Fruit fly (Drosophila melanogaster) whole organism, embryonic: Measurements from ENCODE around the gene Jhbp11.

Source experiments
- CG10543 ChIP-seq: fragments of 200-800 bp; sonication (Bioruptor generic); optimal IDR thresholded peaks from 3 replicates; lab custom pipeline; 2017; ENCODE audit warnings: missing biosample characterization, mild to moderate bottlenecking, missing genetic modification characterization, moderate library complexity
- CG13624 ChIP-seq: fragments of 200-800 bp; sonication (Bioruptor generic); optimal IDR thresholded peaks from 2 replicates; lab custom pipeline; 2016; ENCODE audit warnings: missing biosample characterization, missing genetic modification characterization
- CG14014 ChIP-seq: fragments of 200-800 bp; sonication (Bioruptor generic); IDR thresholded peaks from 2 replicates; pipeline ENCODE4 v1.3.6; 2022; ENCODE audit warnings: missing biosample characterization, missing genetic modification characterization
- CG14050 ChIP-seq: fragments of 200-800 bp; sonication (Bioruptor generic); IDR thresholded peaks from 3 replicates; pipeline ENCODE4 v1.3.6; 2022; ENCODE audit warnings: missing biosample characterization, missing genetic modification characterization
- CG18599 ChIP-seq: fragments of 200-800 bp; sonication (Bioruptor generic); optimal IDR thresholded peaks from 3 replicates; lab custom pipeline; 2017; ENCODE audit warnings: missing biosample characterization, missing genetic modification characterization, mild to moderate bottlenecking, moderate library complexity, missing genetic modification reagents
- CG31224 ChIP-seq: fragments of 200-800 bp; sonication (Bioruptor generic); IDR thresholded peaks from 2 replicates; pipeline ENCODE4 v1.3.6; 2022; ENCODE audit warnings: missing biosample characterization, missing genetic modification characterization
- CG3163 ChIP-seq: fragments of 200-800 bp; sonication (Bioruptor generic); optimal IDR thresholded peaks from 3 replicates; lab custom pipeline; 2016; ENCODE audit warnings: missing biosample characterization, missing genetic modification characterization
- CG32772 ChIP-seq: fragments of 200-800 bp; sonication (Bioruptor generic); IDR thresholded peaks from 2 replicates; pipeline ENCODE4 v1.3.6; 2022; ENCODE audit warnings: missing biosample characterization, missing genetic modification characterization
- CG3281 ChIP-seq: fragments of 200-800 bp; sonication (Bioruptor generic); optimal IDR thresholded peaks from 3 replicates; lab custom pipeline; 2017; ENCODE audit warnings: missing biosample characterization, mild to moderate bottlenecking, missing genetic modification characterization
- CG34422 ChIP-seq: fragments of 200-800 bp; sonication (Bioruptor generic); IDR thresholded peaks from 3 replicates; pipeline ENCODE4 v1.3.6; 2022; ENCODE audit warnings: missing biosample characterization, missing genetic modification characterization
- CG4404 ChIP-seq: fragments of 200-800 bp; sonication (Bioruptor generic); IDR thresholded peaks from 2 replicates; pipeline ENCODE4 v1.3.6; 2022; ENCODE audit warnings: missing biosample characterization, missing genetic modification characterization
- CG4424 ChIP-seq: fragments of 200-800 bp; sonication (Bioruptor generic); optimal IDR thresholded peaks from 3 replicates; lab custom pipeline; 2016; ENCODE audit warnings: missing biosample characterization, missing genetic modification characterization
- CG6175 ChIP-seq: fragments of 200-800 bp; sonication (Bioruptor generic); IDR thresholded peaks from 3 replicates; pipeline ENCODE4 v1.3.6; 2022; ENCODE audit warnings: missing biosample characterization, missing genetic modification characterization
- CG6689 ChIP-seq: fragments of 200-800 bp; sonication (Bioruptor generic); IDR thresholded peaks from 2 replicates; pipeline ENCODE4 v1.3.6; 2022; ENCODE audit warnings: missing biosample characterization, missing genetic modification characterization
- CG8290 ChIP-seq, 3 experiments: fragments of 200-800 bp; sonication (Bioruptor generic); optimal IDR thresholded peaks; 2 replicates each; lab custom pipeline; 2016 to 2019; ENCODE audit warnings: missing biosample characterization in 3 of 3, missing genetic modification characterization in 3 of 3, mild to moderate bottlenecking in 2 of 3, moderate library complexity in 1 of 3
- CTCF ChIP-seq: fragments of 200-800 bp; sonication (Bioruptor generic); optimal IDR thresholded peaks from 2 replicates; lab custom pipeline; 2017; ENCODE audit warnings: missing biosample characterization, mild to moderate bottlenecking, missing genetic modification characterization, moderate library complexity
- D ChIP-seq, 2 experiments: fragments of 200-800 bp in 1 of 2; fragments of >200 bp in 1 of 2; sonication (Bioruptor generic) in 1 of 2; optimal IDR thresholded peaks; 2 replicates in 1 of 2; 3 replicates in 1 of 2; lab custom pipeline; 2017; ENCODE audit warnings: mild to moderate bottlenecking in 1 of 2, missing biosample characterization in 1 of 2, missing genetic modification characterization in 1 of 2, missing genetic modification reagents in 1 of 2
- D19B ChIP-seq: fragments of 200-800 bp; sonication (Bioruptor generic); optimal IDR thresholded peaks from 2 replicates; lab custom pipeline; 2017; ENCODE audit warnings: missing biosample characterization, mild to moderate bottlenecking, missing genetic modification characterization
- Dbx ChIP-seq: fragments of 200-800 bp; sonication (Bioruptor generic); IDR thresholded peaks from 3 replicates; pipeline ENCODE4 v1.3.6; 2022; ENCODE audit warnings: missing biosample characterization, missing genetic modification characterization
- Ets65A ChIP-seq: fragments of 200-800 bp; sonication (Bioruptor generic); peaks from one replicate; lab custom pipeline; 2016; ENCODE audit warnings: missing biosample characterization, missing genetic modification characterization
- H15 ChIP-seq: fragments of 200-800 bp; sonication (Bioruptor generic); IDR thresholded peaks from 3 replicates; pipeline ENCODE4 v1.3.6; 2022; ENCODE audit warnings: missing biosample characterization, missing genetic modification characterization
- MTF-1 ChIP-seq: fragments of 200-800 bp; sonication (Bioruptor generic); optimal IDR thresholded peaks from 2 replicates; lab custom pipeline; 2018; ENCODE audit warnings: missing biosample characterization, mild to moderate bottlenecking, missing genetic modification characterization, borderline replicate concordance
- Mrtf ChIP-seq: fragments of 200-800 bp; sonication (Bioruptor generic); IDR thresholded peaks from 3 replicates; pipeline ENCODE4 v1.3.6; 2022; ENCODE audit warnings: missing biosample characterization, missing genetic modification characterization
- Pdp1 ChIP-seq, 2 experiments: fragments of 200-800 bp; sonication (Bioruptor generic); optimal IDR thresholded peaks; 3 replicates each; lab custom pipeline; 2016; ENCODE audit warnings: missing biosample characterization in 2 of 2, missing genetic modification characterization in 2 of 2, mild to moderate bottlenecking in 1 of 2, moderate library complexity in 1 of 2
- Rfx ChIP-seq: fragments of 200-800 bp; sonication (Bioruptor generic); IDR thresholded peaks from 2 replicates; pipeline ENCODE4 v1.3.6; 2022; ENCODE audit warnings: missing biosample characterization, missing genetic modification characterization
- Usf ChIP-seq: fragments of 200-800 bp; sonication (Bioruptor generic); optimal IDR thresholded peaks from 2 replicates; lab custom pipeline; 2017; ENCODE audit warnings: missing genotype, missing biosample characterization, missing genetic modification characterization
- al ChIP-seq: fragments of 200-800 bp; sonication (Bioruptor generic); IDR thresholded peaks from 2 replicates; pipeline ENCODE4 v1.3.6; 2022; ENCODE audit warnings: missing biosample characterization, missing genetic modification characterization
- ase ChIP-seq: fragments of 200-800 bp; sonication (Bioruptor generic); IDR thresholded peaks from 3 replicates; pipeline ENCODE4 v1.3.6; 2022; ENCODE audit warnings: missing biosample characterization, missing genetic modification characterization
- ash1 ChIP-seq: fragments of 200-800 bp; sonication (Bioruptor generic); optimal IDR thresholded peaks from 2 replicates; lab custom pipeline; 2018; ENCODE audit warnings: missing biosample characterization, mild to moderate bottlenecking, missing genetic modification characterization
- bab2 ChIP-seq: fragments of 200-800 bp; sonication (Bioruptor generic); optimal IDR thresholded peaks from 2 replicates; lab custom pipeline; 2016; ENCODE audit warnings: missing biosample characterization, missing genetic modification characterization
- bowl ChIP-seq: fragments of 200-800 bp; sonication (Bioruptor generic); IDR thresholded peaks from 2 replicates; pipeline ENCODE4 v1.3.6; 2022; ENCODE audit warnings: missing biosample characterization, missing genetic modification characterization
- corto ChIP-seq: fragments of 200-800 bp; sonication (Bioruptor generic); optimal IDR thresholded peaks from 2 replicates; lab custom pipeline; 2016; ENCODE audit warnings: missing biosample characterization, mild to moderate bottlenecking, missing genetic modification characterization, moderate library complexity
- dmrt99B ChIP-seq: fragments of 200-800 bp; sonication (Bioruptor generic); optimal IDR thresholded peaks from 2 replicates; lab custom pipeline; 2018; ENCODE audit warnings: missing biosample characterization, mild to moderate bottlenecking, missing genetic modification characterization, moderate library complexity
- dpn ChIP-seq, 2 experiments: fragments of 200-800 bp; sonication (Bioruptor generic); optimal IDR thresholded peaks; 3 replicates each; lab custom pipeline; 2016; ENCODE audit warnings: missing biosample characterization in 2 of 2, missing genetic modification characterization in 2 of 2
- exex ChIP-seq: fragments of 200-800 bp; sonication (Bioruptor generic); optimal IDR thresholded peaks from 4 replicates; lab custom pipeline; 2018; ENCODE audit warnings: missing biosample characterization, mild to moderate bottlenecking, missing genetic modification characterization, moderate library complexity
- grau ChIP-seq: fragments of 200-800 bp; optimal IDR thresholded peaks from 3 replicates; lab custom pipeline; 2019; ENCODE audit warnings: missing biosample characterization, mild to moderate bottlenecking, missing genetic modification characterization, moderate library complexity
- hkb ChIP-seq, 2 experiments: fragments of 200-800 bp in 1 of 2; fragments of >200 bp in 1 of 2; sonication (Bioruptor generic) in 1 of 2; IDR thresholded peaks in 1 of 2; optimal IDR thresholded peaks in 1 of 2; 2 replicates each; pipeline versions ENCODE4 v1.3.6 to Lab custom; 2017 to 2022; ENCODE audit warnings: missing biosample characterization in 1 of 2, missing genetic modification characterization in 1 of 2
- ind ChIP-seq: fragments of 200-800 bp; sonication (Bioruptor generic); optimal IDR thresholded peaks from 3 replicates; lab custom pipeline; 2016; ENCODE audit warnings: missing biosample characterization, missing genetic modification characterization
- lab ChIP-seq: fragments of 200-800 bp; sonication (Bioruptor generic); optimal IDR thresholded peaks from 3 replicates; lab custom pipeline; 2017; ENCODE audit warnings: missing biosample characterization, missing genetic modification characterization, mild to moderate bottlenecking, moderate library complexity, missing genetic modification reagents
- lbe ChIP-seq: fragments of 200-800 bp; sonication (Bioruptor generic); optimal IDR thresholded peaks from 2 replicates; lab custom pipeline; 2016; ENCODE audit warnings: missing biosample characterization, mild to moderate bottlenecking, missing genetic modification characterization
- mam ChIP-seq: fragments of 200-800 bp; sonication (Bioruptor generic); optimal IDR thresholded peaks from 3 replicates; lab custom pipeline; 2016; ENCODE audit warnings: missing biosample characterization, missing genetic modification characterization
- pho ChIP-seq: fragments of 200-800 bp; sonication (Bioruptor generic); optimal IDR thresholded peaks from 2 replicates; lab custom pipeline; 2016; ENCODE audit warnings: missing biosample characterization, missing genetic modification characterization
- ranshi ChIP-seq: fragments of 200-800 bp; sonication (Bioruptor generic); IDR thresholded peaks from 2 replicates; pipeline ENCODE4 v1.3.6; 2022; ENCODE audit warnings: missing biosample characterization, missing genetic modification characterization
- rib ChIP-seq: fragments of 200-800 bp; sonication (Bioruptor generic); IDR thresholded peaks from 2 replicates; pipeline ENCODE4 v1.3.6; 2022; ENCODE audit warnings: missing biosample characterization, missing genetic modification characterization
- row ChIP-seq: fragments of 200-800 bp; sonication (Bioruptor generic); IDR thresholded peaks from 3 replicates; pipeline ENCODE4 v1.3.6; 2022; ENCODE audit warnings: missing biosample characterization, missing genetic modification characterization
- schlank ChIP-seq: fragments of 200-800 bp; sonication (Bioruptor generic); optimal IDR thresholded peaks from 2 replicates; lab custom pipeline; 2018; ENCODE audit warnings: missing biosample characterization, mild to moderate bottlenecking, missing genetic modification characterization
- sens ChIP-seq: fragments of 200-800 bp; sonication (Bioruptor generic); peaks from one replicate; lab custom pipeline; 2016; ENCODE audit warnings: missing biosample characterization, missing genetic modification characterization
- trh ChIP-seq: fragments of 200-800 bp; sonication (Bioruptor generic); optimal IDR thresholded peaks from 2 replicates; lab custom pipeline; 2016; ENCODE audit warnings: missing biosample characterization, missing genetic modification characterization

Jhbp11 gene

dm6 chr3R:27129580-27130385 is 28.8 kb downstream of the Jhbp11 start (continued):
- TF ChIP-seq schlank (tag; lab: Kevin White, UChicago) (no peak), trh (GFP tag; lab: Kevin White, UChicago) (peak; percentile 10), CG3163 (peak; percentile 10), ase (GFP tag; lab: Robert Waterston, UW) (no peak), Pdp1 (GFP tag; optimal IDR thresholded peaks at IDR 0.05; lab: Kevin White, UChicago) (peak in 1 of 2 experiments; percentile 54), CG18599 (GFP tag; lab: Kevin White, UChicago) (peak; percentile 29), CG8290 (GFP tag; optimal IDR thresholded peaks at IDR 0.05; lab: Kevin White, UChicago) (no peak), CG8290 (tag; optimal IDR thresholded peaks at IDR 0.05; lab: Kevin White, UChicago) (peak in 1 of 2 experiments; percentile 50), D19B (GFP tag; lab: Kevin White, UChicago) (peak; percentile 90), Dbx (GFP tag; lab: Robert Waterston, UW) (0 out of 3 replicates have a peak, but pooled peaks have one; percentile 14), ind (GFP tag; lab: Kevin White, UChicago) (peak; percentile 36), exex (no peak), Mrtf (GFP tag; lab: Robert Waterston, UW) (0 out of 3 replicates have a peak, but pooled peaks have one; percentile 9), bowl (no peak), CG6175 (GFP tag; lab: Robert Waterston, UW) (peak; percentile 56; the same call in 1 of the 3 replicates), CG4404 (GFP tag; lab: Robert Waterston, UW) (no peak), Ets65A (GFP tag; lab: Kevin White, UChicago) (peak; percentile 88), H15 (GFP tag; lab: Robert Waterston, UW) (no peak), dpn (GFP tag; optimal IDR thresholded peaks at IDR 0.05; lab: Kevin White, UChicago) (peak in 1 of 2 experiments; percentile 38), corto (GFP tag; lab: Kevin White, UChicago) (peak; percentile 25), lab (GFP tag; lab: Kevin White, UChicago) (peak; percentile 25), grau (tag; lab: Kevin White, UChicago) (peak; percentile 50), row (GFP tag; lab: Robert Waterston, UW) (peak; percentile 6; the same call in 1 of the 3 replicates), mam (GFP tag; lab: Kevin White, UChicago) (peak; percentile 26), CTCF (GFP tag; lab: Kevin White, UChicago) (no peak), CG3281 (GFP tag; lab: Kevin White, UChicago) (peak; percentile 47), ranshi (GFP tag; lab: Robert Waterston, UW) (0 out of 2 replicates have a peak, but pooled peaks have one; percentile 3), pho (GFP tag; lab: Kevin White, UChicago) (peak; percentile 3), CG34422 (GFP tag; lab: Robert Waterston, UW) (0 out of 3 replicates have a peak, but pooled peaks have one; percentile 20), CG6689 (GFP tag; lab: Robert Waterston, UW) (0 out of 2 replicates have a peak, but pooled peaks have one; percentile 8), ash1 (GFP tag; lab: Kevin White, UChicago) (no peak), CG14050 (GFP tag; lab: Robert Waterston, UW) (peak; percentile 42; the same call in 2 of the 3 replicates), rib (GFP tag; lab: Robert Waterston, UW) (peak; percentile 14; the same call in 1 of the 2 replicates), CG14014 (GFP tag; lab: Robert Waterston, UW) (peak; percentile 34; the same call in 1 of the 2 replicates), bab2 (GFP tag; lab: Kevin White, UChicago) (peak; percentile 8), lbe (GFP tag; lab: Kevin White, UChicago) (peak; percentile 45), hkb (optimal IDR thresholded peaks at IDR 0.05; lab: Kevin White, UChicago) (no peak), hkb (GFP tag; IDR thresholded peaks at IDR 0.05; lab: Robert Waterston, UW) (peak; percentile 39; the same call in 1 of the 2 replicates), dmrt99B (tag; lab: Kevin White, UChicago) (peak; percentile 18), CG32772 (GFP tag; lab: Robert Waterston, UW) (0 out of 2 replicates have a peak, but pooled peaks have one; percentile 56), Usf (GFP tag; lab: Kevin White, UChicago) (no peak), sens (GFP tag; lab: Kevin White, UChicago) (peak; percentile 76), MTF-1 (GFP tag; lab: Kevin White, UChicago) (no peak), CG31224 (GFP tag; lab: Robert Waterston, UW) (0 out of 2 replicates have a peak, but pooled peaks have one; percentile 21), CG10543 (peak; percentile 54), D (optimal IDR thresholded peaks at IDR 0.05; lab: Kevin White, UChicago) (no peak), D (GFP tag; optimal IDR thresholded peaks at IDR 0.05; lab: Kevin White, UChicago) (no peak), CG13624 (GFP tag; lab: Kevin White, UChicago) (peak; percentile 93), al (GFP tag; lab: Robert Waterston, UW) (peak; percentile 50; the same call in 1 of the 2 replicates), CG4424 (peak; percentile 13), Rfx (GFP tag; lab: Robert Waterston, UW) (peak; percentile 72)
